Fruit fly (Drosophila melanogaster): Measurements from ENCODE around the gene SCCRO.

The SCCRO gene

dm6 chr3L:15535800-15536225 lies 27.4 kb upstream of the SCCRO start:
- TF ChIP-seq pad (GFP tag; optimal IDR thresholded peaks at IDR 0.05), result peak; percentile 92
- no peak for TF ChIP-seq CG14711 (tag; optimal IDR thresholded peaks at IDR 0.05)
- no peak for TF ChIP-seq cnc (optimal IDR thresholded peaks at IDR 0.05)
- TF ChIP-seq ovo (GFP tag; optimal IDR thresholded peaks at IDR 0.05), result no peak

DNA sequence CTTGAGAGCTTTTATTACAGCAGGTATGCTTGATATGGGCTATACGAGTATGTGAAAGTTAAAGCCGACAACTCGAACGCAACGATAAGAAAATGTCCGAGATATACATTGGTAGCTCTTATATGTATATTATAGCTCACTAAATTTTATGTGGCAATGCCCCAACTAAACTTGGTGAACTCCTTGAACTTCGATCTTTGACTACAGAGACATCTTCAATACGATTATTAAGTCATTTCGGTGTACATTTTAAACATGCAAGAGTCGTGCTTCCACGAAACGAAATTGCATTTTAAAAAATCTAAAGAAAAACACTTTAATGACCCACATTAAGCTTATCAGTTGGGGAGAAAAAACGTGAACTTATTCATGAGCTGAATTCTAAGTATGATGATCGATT lies 26.7 kb upstream of the SCCRO start:
- TF ChIP-seq kay (GFP tag; ENCODE audit: borderline replicate concordance), result peak; percentile 38
- TF ChIP-seq CG7101 (tag; optimal IDR thresholded peaks at IDR 0.05), result no peak
- TF ChIP-seq CG5204 (GFP tag; optimal IDR thresholded peaks at IDR 0.05), result no peak
- TF ChIP-seq tj (GFP tag; optimal IDR thresholded peaks at IDR 0.05), result no peak

DNA sequence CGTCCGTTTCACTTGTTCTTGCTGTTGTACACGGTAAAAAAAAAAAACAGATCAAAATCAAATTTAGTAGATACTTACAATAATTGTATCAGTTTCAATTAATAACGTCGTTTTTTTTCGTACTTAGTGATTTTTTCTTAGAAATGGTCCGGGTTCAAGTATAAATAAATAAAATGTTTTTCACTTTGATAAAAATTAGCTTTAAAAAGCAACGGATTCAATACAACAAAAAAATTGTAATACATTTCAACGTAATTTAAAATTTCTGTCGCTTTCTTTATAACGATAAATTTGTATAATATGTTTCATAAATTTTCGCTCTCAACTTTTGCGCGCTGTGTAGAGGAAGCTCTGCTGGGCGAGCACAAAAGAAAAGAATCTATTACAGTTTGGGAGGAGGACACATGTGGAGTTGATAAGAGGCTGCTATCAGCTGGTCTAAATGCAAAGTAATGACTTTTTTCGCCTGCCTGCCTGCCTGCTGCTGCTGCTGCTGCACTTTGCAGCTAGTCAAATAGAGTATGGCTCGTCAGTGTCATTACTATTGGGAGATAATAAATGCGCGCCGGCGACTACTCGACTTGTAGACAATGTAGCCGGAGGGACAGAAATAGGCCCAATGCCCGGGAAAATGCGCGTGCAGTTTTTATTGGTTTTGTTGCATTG lies 25.2 kb upstream of the SCCRO start:
- TF ChIP-seq Clk (GFP tag; optimal IDR thresholded peaks at IDR 0.05), result no peak
- peak; percentile 13 for TF ChIP-seq Crg-1 (GFP tag; optimal IDR thresholded peaks at IDR 0.05)
- TF ChIP-seq CG12768 (GFP tag; optimal IDR thresholded peaks at IDR 0.05), result peak; percentile 6
- peak; percentile 50 for TF ChIP-seq toe (GFP tag; optimal IDR thresholded peaks at IDR 0.05)
- peak; percentile 77 for TF ChIP-seq tj (GFP tag; optimal IDR thresholded peaks at IDR 0.05)
- TF ChIP-seq cic (GFP tag; optimal IDR thresholded peaks at IDR 0.05), result peak; percentile 58
- TF ChIP-seq Hr96 (GFP tag; optimal IDR thresholded peaks at IDR 0.05), result peak; percentile 41
- TF ChIP-seq pad (GFP tag; optimal IDR thresholded peaks at IDR 0.05), result peak; percentile 48
- TF ChIP-seq ovo (GFP tag; optimal IDR thresholded peaks at IDR 0.05), result no peak
- peak; percentile 57 for TF ChIP-seq Mnt (GFP tag; optimal IDR thresholded peaks at IDR 0.05)
- peak; percentile 49 for TF ChIP-seq CG7101 (tag; optimal IDR thresholded peaks at IDR 0.05)
- no peak for TF ChIP-seq kay (GFP tag; ENCODE audit: borderline replicate concordance)
- peak; percentile 63 for TF ChIP-seq CG5204 (GFP tag; optimal IDR thresholded peaks at IDR 0.05)
- TF ChIP-seq CG33017 (tag; optimal IDR thresholded peaks at IDR 0.05), result peak; percentile 43
- peak; percentile 28 for TF ChIP-seq CG7045 (GFP tag; optimal IDR thresholded peaks at IDR 0.05)
- no peak for TF ChIP-seq CG1620 (GFP tag; optimal IDR thresholded peaks at IDR 0.05)
- TF ChIP-seq cnc (optimal IDR thresholded peaks at IDR 0.05), result no peak
- TF ChIP-seq CG14711 (tag; optimal IDR thresholded peaks at IDR 0.05), result peak; percentile 65
- TF ChIP-seq bab1 (GFP tag; optimal IDR thresholded peaks at IDR 0.05), result no peak
- TF ChIP-seq CG11617 (GFP tag; optimal IDR thresholded peaks at IDR 0.05), result peak; percentile 74

DNA sequence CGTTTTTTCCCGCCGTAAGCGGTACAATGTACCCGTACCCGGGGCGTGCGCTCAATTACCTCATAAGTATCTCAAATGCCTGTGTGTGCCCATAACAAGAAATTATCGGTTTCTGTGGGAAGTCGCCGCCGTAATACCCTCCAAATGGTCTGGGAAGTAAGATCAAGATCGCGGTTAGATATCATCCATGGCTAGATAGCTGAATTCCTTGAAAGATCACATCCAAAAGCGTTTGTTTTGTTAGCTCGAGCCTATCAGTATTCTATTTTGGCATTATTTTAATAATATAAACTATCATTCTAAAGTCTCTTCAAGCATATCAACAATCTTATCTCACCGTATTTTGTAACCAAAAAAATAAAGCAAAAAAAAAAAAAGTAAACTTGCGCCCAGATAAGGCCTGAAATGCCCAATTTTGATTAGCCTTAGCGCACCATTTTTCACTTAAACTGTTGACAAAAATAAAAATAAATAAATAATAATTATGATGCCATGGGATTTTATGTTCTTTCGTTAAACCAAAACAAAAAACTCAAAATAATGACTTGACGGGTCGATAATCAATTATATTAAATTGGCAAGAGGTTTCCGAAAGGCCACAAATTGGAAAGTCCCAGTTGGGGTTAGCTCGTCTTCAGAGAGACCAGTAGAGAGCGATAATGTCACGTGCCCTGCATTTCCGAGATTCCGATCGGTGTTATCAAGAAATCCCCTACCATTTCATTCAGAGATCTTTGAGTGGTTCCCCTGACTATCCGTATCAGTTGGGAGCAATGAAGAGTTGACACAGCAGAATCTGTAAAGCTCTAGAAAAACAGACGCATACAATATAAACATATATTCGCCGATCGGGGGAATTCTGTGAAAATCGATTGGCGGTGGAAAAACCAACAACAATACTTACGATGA lies 24.4 kb upstream of the SCCRO start:
- no peak for TF ChIP-seq Mnt (GFP tag; optimal IDR thresholded peaks at IDR 0.05)
- peak; percentile 60 for TF ChIP-seq kay (GFP tag; ENCODE audit: borderline replicate concordance)
- TF ChIP-seq ovo (GFP tag; optimal IDR thresholded peaks at IDR 0.05), result no peak
- TF ChIP-seq CG12768 (GFP tag; optimal IDR thresholded peaks at IDR 0.05), result no peak
- TF ChIP-seq Clk (GFP tag; optimal IDR thresholded peaks at IDR 0.05), result no peak
- TF ChIP-seq CG33017 (tag; optimal IDR thresholded peaks at IDR 0.05), result no peak
- TF ChIP-seq cic (GFP tag; optimal IDR thresholded peaks at IDR 0.05), result peak; percentile 63
- no peak for TF ChIP-seq Hr96 (GFP tag; optimal IDR thresholded peaks at IDR 0.05)
- TF ChIP-seq CG7045 (GFP tag; optimal IDR thresholded peaks at IDR 0.05), result no peak

- peak; percentile 97 for TF ChIP-seq tj (GFP tag; optimal IDR thresholded peaks at IDR 0.05)
- no peak for TF ChIP-seq CG12768 (GFP tag; optimal IDR thresholded peaks at IDR 0.05)
Observed at dm6 chr3L:15539903-15540409, 23.3 kb upstream of the SCCRO start.

DNA sequence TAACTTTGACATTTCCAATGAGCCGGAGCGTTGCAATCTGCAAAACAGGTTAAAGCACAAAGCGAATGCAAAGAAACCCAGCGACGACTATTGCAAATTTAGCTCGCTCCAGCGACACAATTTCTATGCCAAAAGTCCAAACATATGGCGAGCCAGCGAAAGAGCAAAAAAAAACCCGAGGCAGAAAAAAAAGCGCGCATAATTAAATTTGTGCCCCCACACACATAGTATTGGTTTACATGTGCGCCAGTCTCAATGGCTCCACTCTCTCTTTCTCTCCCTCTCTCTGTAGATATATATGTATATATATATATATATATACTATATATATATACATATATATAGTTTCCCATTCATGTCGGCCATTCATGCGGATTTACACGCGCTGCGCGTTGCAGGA lies 22.5 kb upstream of the SCCRO start:
- TF ChIP-seq Clk (GFP tag; optimal IDR thresholded peaks at IDR 0.05) (no peak), CG7101 (tag; optimal IDR thresholded peaks at IDR 0.05) (no peak), cic (GFP tag; optimal IDR thresholded peaks at IDR 0.05) (no peak)

DNA sequence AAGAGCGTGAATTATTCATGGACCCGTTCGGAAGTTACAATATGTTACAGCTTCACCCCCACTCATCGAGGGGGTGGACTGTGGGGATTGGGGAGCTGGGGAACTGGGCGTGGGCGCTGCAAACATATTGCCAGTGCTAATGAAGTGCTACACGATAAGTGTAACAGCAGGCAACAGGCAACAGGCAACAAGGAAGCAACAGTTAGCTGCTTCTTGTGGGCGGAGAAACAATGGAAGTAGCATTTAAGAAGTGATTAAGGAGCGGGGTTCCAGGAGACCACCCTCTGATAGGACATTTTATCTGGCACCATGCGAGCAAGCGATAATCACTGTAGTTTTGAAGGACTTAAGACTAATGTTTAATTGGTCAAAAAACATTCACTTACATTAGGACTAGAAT lies 21.9 kb upstream of the SCCRO start:
- TF ChIP-seq cic (GFP tag; optimal IDR thresholded peaks at IDR 0.05) (no peak), CG12768 (GFP tag; optimal IDR thresholded peaks at IDR 0.05) (no peak), pad (GFP tag; optimal IDR thresholded peaks at IDR 0.05) (no peak), bab1 (GFP tag; optimal IDR thresholded peaks at IDR 0.05) (no peak), Hr96 (GFP tag; optimal IDR thresholded peaks at IDR 0.05) (no peak), Clk (GFP tag; optimal IDR thresholded peaks at IDR 0.05) (no peak), CG11617 (GFP tag; optimal IDR thresholded peaks at IDR 0.05) (no peak), cnc (optimal IDR thresholded peaks at IDR 0.05) (no peak), Mnt (GFP tag; optimal IDR thresholded peaks at IDR 0.05) (no peak), tj (GFP tag; optimal IDR thresholded peaks at IDR 0.05) (no peak), CG7045 (GFP tag; optimal IDR thresholded peaks at IDR 0.05) (no peak), kay (GFP tag; ENCODE audit: borderline replicate concordance) (no peak), CG33017 (tag; optimal IDR thresholded peaks at IDR 0.05) (no peak), CG14711 (tag; optimal IDR thresholded peaks at IDR 0.05) (no peak), CG1620 (GFP tag; optimal IDR thresholded peaks at IDR 0.05) (no peak)

Measured in whole organism, adult.